Fruit fly (Drosophila melanogaster): ENCODE measurements around the gene CG6729.

DNA sequence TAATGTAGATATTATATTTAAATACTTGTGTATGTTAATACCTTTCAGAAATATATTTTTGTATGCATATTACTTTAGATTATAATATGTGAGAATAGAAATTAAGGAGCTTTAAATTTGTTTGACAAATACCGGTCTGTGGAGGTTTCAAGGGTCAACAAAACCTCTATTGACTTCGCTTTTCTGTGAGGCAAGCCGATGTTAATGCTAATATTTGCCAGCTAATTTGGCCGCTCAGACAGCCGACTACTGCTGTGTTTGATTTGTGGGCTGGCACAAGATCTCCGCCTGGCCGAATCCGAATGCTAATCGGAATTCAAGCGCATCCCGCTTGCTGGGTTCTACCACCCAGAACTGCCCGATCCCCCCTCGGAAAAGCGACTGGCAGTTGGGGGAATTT, 10.9 kb upstream of the CG6729 start:
- TF ChIP-seq CG8159 (tag; optimal IDR thresholded peaks at IDR 0.05) (no peak), gl (tag; optimal IDR thresholded peaks at IDR 0.05) (no peak), CG32121 (GFP tag; IDR thresholded peaks at IDR 0.05) (no peak), EcR (GFP tag; optimal IDR thresholded peaks at IDR 0.05) (no peak)
